Worm (Caenorhabditis elegans) whole organism, late embryonic: ENCODE data around the gene EEED8.3.

ENCODE experiments used
- C08G9.2 ChIP-seq: sonication (generic microtip); optimal IDR thresholded peaks from 2 replicates; lab custom pipeline; 2016; ENCODE audit warnings: mild to moderate bottlenecking, missing genetic modification characterization, moderate library complexity, missing compliant biosample characterization
- K09A11.1 ChIP-seq: sonication (generic microtip); optimal IDR thresholded peaks from 2 replicates; lab custom pipeline; 2017; ENCODE audit warnings: antibody characterized with exemption, mild to moderate bottlenecking, missing genetic modification characterization, missing compliant biosample characterization; ENCODE audit not compliant: insufficient read depth
- ama-1 ChIP-seq: fragments of 150-350 bp; optimal IDR thresholded peaks from 2 replicates; lab custom pipeline; 2014
- ceh-14 ChIP-seq: sonication (generic microtip); optimal IDR thresholded peaks from 2 replicates; lab custom pipeline; 2016; ENCODE audit warnings: missing genotype, missing genetic modification characterization, missing compliant biosample characterization
- ceh-18 ChIP-seq: sonication (generic microtip); optimal IDR thresholded peaks from 2 replicates; lab custom pipeline; 2016; ENCODE audit warnings: missing genetic modification characterization, missing compliant biosample characterization
- ceh-19 ChIP-seq: fragments of 200-800 bp; sonication (Bioruptor generic); optimal IDR thresholded peaks from 2 replicates; lab custom pipeline; 2018; ENCODE audit warnings: mild to moderate bottlenecking, missing genetic modification characterization, missing compliant biosample characterization
- ceh-2 ChIP-seq: sonication (generic microtip); optimal IDR thresholded peaks from 2 replicates; lab custom pipeline; 2016; ENCODE audit warnings: missing genotype, missing genetic modification characterization, missing compliant biosample characterization
- ceh-22 ChIP-seq: sonication (generic microtip); optimal IDR thresholded peaks from 2 replicates; lab custom pipeline; 2017; ENCODE audit warnings: missing biosample characterization, missing genetic modification characterization
- ceh-30 ChIP-seq: fragments of 150-350 bp; optimal IDR thresholded peaks from 2 replicates; lab custom pipeline; 2014; ENCODE audit warnings: missing biosample characterization, missing genetic modification characterization
- ceh-31 ChIP-seq: sonication (generic microtip); optimal IDR thresholded peaks from 2 replicates; lab custom pipeline; 2016; ENCODE audit warnings: missing genetic modification characterization, missing compliant biosample characterization
- ceh-45 ChIP-seq: fragments of 200-800 bp; sonication (Bioruptor generic); IDR thresholded peaks from 2 replicates; pipeline ENCODE4 v1.3.6; 2022; ENCODE audit warnings: missing genetic modification reagents, missing genetic modification characterization, missing compliant biosample characterization
- ceh-6 ChIP-seq: fragments of 200-800 bp; sonication (Bioruptor generic); optimal IDR thresholded peaks from 2 replicates; lab custom pipeline; 2018; ENCODE audit warnings: mild to moderate bottlenecking, missing genetic modification characterization, missing compliant biosample characterization
- ceh-9 ChIP-seq: sonication (generic microtip); optimal IDR thresholded peaks from 2 replicates; lab custom pipeline; 2016; ENCODE audit warnings: mild to moderate bottlenecking, missing genetic modification characterization, inconsistent platforms, missing compliant biosample characterization
- dmd-4 ChIP-seq: sonication (generic microtip); optimal IDR thresholded peaks from 2 replicates; lab custom pipeline; 2016; ENCODE audit warnings: borderline replicate concordance, missing genetic modification characterization, missing compliant biosample characterization
- dve-1 ChIP-seq: sonication (generic microtip); optimal IDR thresholded peaks from 2 replicates; lab custom pipeline; 2017; ENCODE audit warnings: antibody characterized with exemption, mild to moderate bottlenecking, missing genetic modification characterization, missing compliant biosample characterization
- ets-4 ChIP-seq: sonication (generic microtip); optimal IDR thresholded peaks from 2 replicates; lab custom pipeline; 2016; ENCODE audit warnings: missing genetic modification characterization, missing compliant biosample characterization
- eyg-1 ChIP-seq: sonication (generic microtip); optimal IDR thresholded peaks from 2 replicates; lab custom pipeline; 2016; ENCODE audit warnings: missing genotype, missing genetic modification characterization, missing compliant biosample characterization
- gmeb-2 ChIP-seq: sonication (generic microtip); optimal IDR thresholded peaks from 2 replicates; lab custom pipeline; 2016; ENCODE audit warnings: missing genetic modification characterization, inconsistent platforms, missing compliant biosample characterization
- hlh-13 ChIP-seq: fragments of 200-800 bp; sonication (Bioruptor generic); optimal IDR thresholded peaks from 2 replicates; lab custom pipeline; 2018; ENCODE audit warnings: mild to moderate bottlenecking, missing genetic modification characterization, missing compliant biosample characterization
- hlh-15 ChIP-seq: sonication (generic microtip); optimal IDR thresholded peaks from 2 replicates; lab custom pipeline; 2016; ENCODE audit warnings: missing genetic modification characterization, missing compliant biosample characterization
- hlh-30 ChIP-seq: sonication (generic microtip); optimal IDR thresholded peaks from 2 replicates; lab custom pipeline; 2017; ENCODE audit warnings: antibody characterized with exemption, missing genetic modification characterization, missing compliant biosample characterization; ENCODE audit not compliant: insufficient read depth
- hlh-8 ChIP-seq: sonication (generic microtip); optimal IDR thresholded peaks from 2 replicates; lab custom pipeline; 2016; ENCODE audit warnings: missing genotype, missing genetic modification characterization, missing compliant biosample characterization
- lim-6 ChIP-seq: sonication (generic microtip); optimal IDR thresholded peaks from 2 replicates; lab custom pipeline; 2016; ENCODE audit warnings: missing genetic modification characterization, missing compliant biosample characterization
- lin-11 ChIP-seq: fragments of 200-800 bp; sonication (Bioruptor generic); optimal IDR thresholded peaks from 2 replicates; lab custom pipeline; 2018; ENCODE audit warnings: mild to moderate bottlenecking, missing genetic modification characterization, missing compliant biosample characterization
- mec-3 ChIP-seq: sonication (generic microtip); optimal IDR thresholded peaks from 2 replicates; lab custom pipeline; 2016; ENCODE audit warnings: borderline replicate concordance, missing genetic modification characterization, missing compliant biosample characterization
- nfya-1 ChIP-seq: sonication (generic microtip); optimal IDR thresholded peaks from 2 replicates; lab custom pipeline; 2017; ENCODE audit warnings: missing genetic modification characterization, mild to moderate bottlenecking, missing compliant biosample characterization, antibody characterized with exemption, moderate library complexity
- nhr-232 ChIP-seq: sonication (generic microtip); optimal IDR thresholded peaks from 2 replicates; lab custom pipeline; 2016; ENCODE audit warnings: missing genetic modification characterization, missing compliant biosample characterization
- odd-2 ChIP-seq: sonication (generic microtip); optimal IDR thresholded peaks from 2 replicates; lab custom pipeline; 2017; ENCODE audit warnings: antibody characterized with exemption, mild to moderate bottlenecking, missing genetic modification characterization, missing compliant biosample characterization
- pag-3 ChIP-seq: sonication (generic microtip); optimal IDR thresholded peaks from 2 replicates; lab custom pipeline; 2016; ENCODE audit warnings: missing compliant biosample characterization, missing genetic modification characterization, borderline replicate concordance
- pat-9 ChIP-seq: fragments of 200-800 bp; sonication (Bioruptor generic); optimal IDR thresholded peaks from 2 replicates; lab custom pipeline; 2018; ENCODE audit warnings: mild to moderate bottlenecking, missing genetic modification characterization, moderate library complexity, missing compliant biosample characterization
- pha-4 ChIP-seq: fragments of 150-350 bp; optimal IDR thresholded peaks from 2 replicates; lab custom pipeline; 2018; ENCODE audit warnings: missing biosample characterization, missing genetic modification reagents, missing genetic modification characterization
- pqm-1 ChIP-seq: sonication (generic microtip); optimal IDR thresholded peaks from 2 replicates; lab custom pipeline; 2016; ENCODE audit warnings: missing genetic modification characterization, missing compliant biosample characterization
- syd-9 ChIP-seq: sonication (generic microtip); optimal IDR thresholded peaks from 2 replicates; lab custom pipeline; 2016; ENCODE audit warnings: mild to moderate bottlenecking, missing genetic modification characterization, moderate library complexity, missing compliant biosample characterization
- tbx-7 ChIP-seq: sonication (generic microtip); optimal IDR thresholded peaks from 2 replicates; lab custom pipeline; 2016; ENCODE audit warnings: missing genotype, missing genetic modification characterization, missing compliant biosample characterization
- unc-3 ChIP-seq, 2 experiments: fragments of 200-800 bp in 1 of 2; sonication (Bioruptor generic) in 1 of 2; sonication (generic microtip) in 1 of 2; conservative IDR thresholded peaks in 1 of 2; optimal IDR thresholded peaks in 1 of 2; 2 replicates each; pipeline versions ENCODE4 v1.3.6 to Lab custom; 2016 to 2022; ENCODE audit warnings: missing compliant biosample characterization in 2 of 2, missing genetic modification characterization in 2 of 2, missing genetic modification reagents in 1 of 2
- unc-42 ChIP-seq: sonication (generic microtip); optimal IDR thresholded peaks from 2 replicates; lab custom pipeline; 2016; ENCODE audit warnings: missing genotype, missing genetic modification characterization, missing compliant biosample characterization
- unc-55 ChIP-seq: sonication (generic microtip); optimal IDR thresholded peaks from 2 replicates; lab custom pipeline; 2017; ENCODE audit warnings: missing biosample characterization, missing genetic modification reagents, missing genetic modification characterization

Gene EEED8.3

ce11 chrII:5446506-5446905 lies 32.4 kb downstream of the EEED8.3 start, which contains the start of gene nmr-1:
Gene nmr-1, minus strand, starts transcription at chrII:5446606.
- TF ChIP-seq hlh-8 (tag; lab: Kevin White, UChicago) (no peak), ceh-30 (tag; lab: Kevin White, UChicago) (no peak), pag-3 (tag; lab: Kevin White, UChicago) (no peak), unc-55 (no peak), pat-9 (tag; lab: Kevin White, UChicago) (no peak), odd-2 (tag; lab: Kevin White, UChicago) (no peak), nfya-1 (tag; lab: Kevin White, UChicago) (no peak), ceh-9 (tag; lab: Kevin White, UChicago) (no peak), ceh-45 (no peak)

ce11 chrII:5447381-5447780 lies 33.3 kb downstream of the EEED8.3 start, which contains the start of gene cex-1:
Gene cex-1, plus strand, starts transcription at chrII:5447681.
- TF ChIP-seq dmd-4 (no peak), ceh-31 (tag; lab: Kevin White, UChicago) (no peak)

- TF ChIP-seq unc-42 (tag; lab: Kevin White, UChicago) (no peak), hlh-30 (tag; lab: Kevin White, UChicago) (no peak), gmeb-2 (no peak), C08G9.2 (tag; lab: Kevin White, UChicago) (no peak), ceh-22 (no peak), ets-4 (no peak), lim-6 (tag; lab: Kevin White, UChicago) (no peak), unc-55 (peak; percentile 77), ama-1 (lab: Kevin White, UChicago) (no peak), ceh-6 (GFP tag; lab: Kevin White, UChicago) (no peak), hlh-13 (GFP tag; lab: Kevin White, UChicago) (no peak), ceh-18 (tag; lab: Kevin White, UChicago) (peak; percentile 23), ceh-31 (tag; lab: Kevin White, UChicago) (no peak)
Observed at ce11 chrII:5449219-5449618, 35.1 kb downstream of the EEED8.3 start.

- TF ChIP-seq pat-9 (tag; lab: Kevin White, UChicago): no peak
- no peak for TF ChIP-seq ceh-14 (tag; lab: Kevin White, UChicago)
- TF ChIP-seq lim-6 (tag; lab: Kevin White, UChicago): no peak
- TF ChIP-seq pha-4: no peak
- no peak for TF ChIP-seq eyg-1 (tag; lab: Kevin White, UChicago)
- TF ChIP-seq K09A11.1: no peak
- TF ChIP-seq nhr-232: no peak
- no peak for TF ChIP-seq lin-11 (tag; lab: Kevin White, UChicago)
- no peak for TF ChIP-seq pag-3 (tag; lab: Kevin White, UChicago)
- no peak for TF ChIP-seq ceh-22
- TF ChIP-seq ceh-19 (GFP tag; lab: Kevin White, UChicago): no peak
- no peak for TF ChIP-seq mec-3 (tag; lab: Kevin White, UChicago)
- no peak for TF ChIP-seq ceh-2 (tag; lab: Kevin White, UChicago)
Observed at ce11 chrII:5449620-5450019, 35.5 kb downstream of the EEED8.3 start.

ce11 chrII:5451278-5451677 lies 37.2 kb downstream of the EEED8.3 start:
- no peak for TF ChIP-seq tbx-7
- no peak for TF ChIP-seq nfya-1 (tag; lab: Kevin White, UChicago)
- no peak for TF ChIP-seq unc-55
- no peak for TF ChIP-seq lim-6 (tag; lab: Kevin White, UChicago)
- no peak for TF ChIP-seq syd-9 (tag; lab: Kevin White, UChicago)
- no peak for TF ChIP-seq unc-3 (GFP tag; conservative IDR thresholded peaks at IDR 0.05; lab: Robert Waterston, UW)
- TF ChIP-seq unc-3 (tag; optimal IDR thresholded peaks at IDR 0.05; lab: Kevin White, UChicago): no peak
- TF ChIP-seq hlh-15 (tag; lab: Kevin White, UChicago): no peak
- no peak for TF ChIP-seq hlh-13 (GFP tag; lab: Kevin White, UChicago)
- no peak for TF ChIP-seq dve-1 (tag; lab: Kevin White, UChicago)
- TF ChIP-seq pqm-1 (tag; lab: Kevin White, UChicago): no peak
- no peak for TF ChIP-seq ceh-9 (tag; lab: Kevin White, UChicago)
- TF ChIP-seq, all 69 proteins: peak for 0
